Fruit fly (Drosophila melanogaster) whole organism, embryonic: Measurements from ENCODE around the gene fz.

Source experiments
- Abd-B ChIP-seq: fragments of 200-800 bp; sonication (Bioruptor generic); optimal IDR thresholded peaks from 2 replicates; lab custom pipeline; 2018; ENCODE audit warnings: missing biosample characterization, mild to moderate bottlenecking, missing genetic modification characterization, moderate library complexity
- Bgb ChIP-seq: fragments of 200-800 bp; sonication (Bioruptor generic); IDR thresholded peaks from 2 replicates; pipeline ENCODE4 v1.3.6; 2022; ENCODE audit warnings: missing biosample characterization, missing genetic modification characterization; ENCODE audit not compliant: partially characterized antibody
- CG10462 ChIP-seq: fragments of 200-800 bp; sonication (Bioruptor generic); optimal IDR thresholded peaks from 2 replicates; lab custom pipeline; 2016; ENCODE audit warnings: missing biosample characterization, missing genetic modification characterization
- CG10959 ChIP-seq: fragments of 200-800 bp; sonication (Bioruptor generic); IDR thresholded peaks from 2 replicates; pipeline ENCODE4 v1.3.6; 2022; ENCODE audit warnings: missing biosample characterization, missing genetic modification characterization
- CG11398 ChIP-seq: fragments of 200-800 bp; sonication (Bioruptor generic); optimal IDR thresholded peaks from 2 replicates; lab custom pipeline; 2016; ENCODE audit warnings: missing biosample characterization, missing genetic modification characterization
- CG14710 ChIP-seq: fragments of 200-800 bp; sonication (Bioruptor generic); optimal IDR thresholded peaks from 3 replicates; lab custom pipeline; 2019; ENCODE audit warnings: missing biosample characterization, mild to moderate bottlenecking, missing genetic modification characterization, moderate library complexity
- CG15269 ChIP-seq: fragments of 200-800 bp; sonication (Bioruptor generic); optimal IDR thresholded peaks from 2 replicates; lab custom pipeline; 2018; ENCODE audit warnings: missing biosample characterization, mild to moderate bottlenecking, missing genetic modification characterization, moderate library complexity
- CG15479 ChIP-seq: fragments of 200-800 bp; sonication (Bioruptor generic); optimal IDR thresholded peaks from 3 replicates; lab custom pipeline; 2019; ENCODE audit warnings: missing biosample characterization, mild to moderate bottlenecking, missing genetic modification characterization, moderate library complexity
- CG16779 ChIP-seq: fragments of 200-800 bp; sonication (Bioruptor generic); IDR thresholded peaks from 2 replicates; pipeline ENCODE4 v1.3.6; 2022; ENCODE audit warnings: missing biosample characterization, missing genetic modification characterization
- CG16863 ChIP-seq: fragments of 200-800 bp; sonication (Bioruptor generic); optimal IDR thresholded peaks from 3 replicates; lab custom pipeline; 2016; ENCODE audit warnings: missing biosample characterization, missing genetic modification characterization
- CG17912 ChIP-seq: fragments of 200-800 bp; sonication (Bioruptor generic); optimal IDR thresholded peaks from 2 replicates; lab custom pipeline; 2018; ENCODE audit warnings: missing biosample characterization, mild to moderate bottlenecking, missing genetic modification characterization
- CG18011 ChIP-seq: fragments of 200-800 bp; sonication (Bioruptor generic); optimal IDR thresholded peaks from 2 replicates; lab custom pipeline; 2017; ENCODE audit warnings: missing biosample characterization, missing genetic modification characterization, mild to moderate bottlenecking, moderate library complexity, missing genotype
- CG18476 ChIP-seq: fragments of 200-800 bp; sonication (Bioruptor generic); optimal IDR thresholded peaks from 2 replicates; lab custom pipeline; 2016; ENCODE audit warnings: missing biosample characterization, mild to moderate bottlenecking, missing genetic modification characterization
- CG2116 ChIP-seq: fragments of 200-800 bp; sonication (Bioruptor generic); optimal IDR thresholded peaks from 3 replicates; lab custom pipeline; 2018; ENCODE audit warnings: missing biosample characterization, mild to moderate bottlenecking, missing genetic modification characterization
- CG2199 ChIP-seq: fragments of 200-800 bp; sonication (Bioruptor generic); IDR thresholded peaks from 3 replicates; pipeline ENCODE4 v1.3.6; 2022; ENCODE audit warnings: missing biosample characterization, missing genetic modification characterization
- CG32532 ChIP-seq: fragments of 200-800 bp; sonication (Bioruptor generic); IDR thresholded peaks from 2 replicates; pipeline ENCODE4 v1.3.6; 2022; ENCODE audit warnings: missing biosample characterization, missing genetic modification characterization
- CG3726 ChIP-seq: fragments of 200-800 bp; sonication (Bioruptor generic); IDR thresholded peaks from 3 replicates; pipeline ENCODE4, ENCODE4 v1.3.6; 2022; ENCODE audit warnings: missing biosample characterization, missing genetic modification characterization
- CG4404 ChIP-seq: fragments of 200-800 bp; sonication (Bioruptor generic); IDR thresholded peaks from 2 replicates; pipeline ENCODE4 v1.3.6; 2022; ENCODE audit warnings: missing biosample characterization, missing genetic modification characterization
- CG4424 ChIP-seq: fragments of 200-800 bp; sonication (Bioruptor generic); optimal IDR thresholded peaks from 3 replicates; lab custom pipeline; 2016; ENCODE audit warnings: missing biosample characterization, missing genetic modification characterization
- CG6854 ChIP-seq: fragments of 200-800 bp; sonication (Bioruptor generic); optimal IDR thresholded peaks from 3 replicates; lab custom pipeline; 2017; ENCODE audit warnings: missing biosample characterization, mild to moderate bottlenecking, missing genetic modification characterization
- CG7271 ChIP-seq: fragments of 200-800 bp; sonication (Bioruptor generic); optimal IDR thresholded peaks from 2 replicates; lab custom pipeline; 2018; ENCODE audit warnings: missing biosample characterization, mild to moderate bottlenecking, missing genetic modification characterization, moderate library complexity
- CrebB ChIP-seq: fragments of 200-800 bp; sonication (Bioruptor generic); optimal IDR thresholded peaks from 3 replicates; lab custom pipeline; 2018; ENCODE audit warnings: missing biosample characterization, mild to moderate bottlenecking, missing genetic modification characterization
- ERR ChIP-seq: fragments of 200-800 bp; sonication (Bioruptor generic); optimal IDR thresholded peaks from 2 replicates; lab custom pipeline; 2016; ENCODE audit warnings: missing biosample characterization, missing genetic modification characterization
- Eip74EF ChIP-seq, 2 experiments: fragments of 200-800 bp in 1 of 2; fragments of >200 bp in 1 of 2; sonication (Bioruptor generic) in 1 of 2; optimal IDR thresholded peaks; 2 replicates each; lab custom pipeline; 2017 to 2019; ENCODE audit warnings: missing biosample characterization in 2 of 2, missing genetic modification characterization in 2 of 2, mild to moderate bottlenecking in 1 of 2, moderate library complexity in 1 of 2
- Elba2 ChIP-seq: fragments of 200-800 bp; sonication (Bioruptor generic); optimal IDR thresholded peaks from 3 replicates; lab custom pipeline; 2016; ENCODE audit warnings: missing biosample characterization, missing genetic modification characterization
- Ets65A ChIP-seq: fragments of 200-800 bp; sonication (Bioruptor generic); peaks from one replicate; lab custom pipeline; 2016; ENCODE audit warnings: missing biosample characterization, missing genetic modification characterization
- HLH3B ChIP-seq: fragments of 200-800 bp; sonication (Bioruptor generic); IDR thresholded peaks from 2 replicates; pipeline ENCODE4 v1.3.6; 2022; ENCODE audit warnings: missing biosample characterization, missing genetic modification characterization
- NK7.1 ChIP-seq: fragments of 200-800 bp; sonication (Bioruptor generic); optimal IDR thresholded peaks from 3 replicates; lab custom pipeline; 2016; ENCODE audit warnings: missing biosample characterization, missing genetic modification characterization
- Ptx1 ChIP-seq: fragments of 200-800 bp; sonication (Bioruptor generic); IDR thresholded peaks from 2 replicates; pipeline ENCODE4 v1.3.6; 2022; ENCODE audit warnings: missing biosample characterization, missing genetic modification characterization
- amos ChIP-seq: fragments of 200-800 bp; sonication (Bioruptor generic); IDR thresholded peaks from 2 replicates; pipeline ENCODE4 v1.3.6; 2022; ENCODE audit warnings: missing biosample characterization, missing genetic modification characterization; ENCODE audit not compliant: partially characterized antibody
- ci ChIP-seq: fragments of 200-800 bp; sonication (Bioruptor generic); IDR thresholded peaks from 3 replicates; pipeline ENCODE4 v1.3.6; 2022; ENCODE audit warnings: missing biosample characterization, missing genetic modification characterization
- croc ChIP-seq: fragments of 200-800 bp; sonication (Bioruptor generic); conservative IDR thresholded peaks from 3 replicates; pipeline ENCODE4 v1.3.6; 2022; ENCODE audit warnings: missing biosample characterization, missing genetic modification characterization
- ems ChIP-seq: fragments of 200-800 bp; sonication (Bioruptor generic); optimal IDR thresholded peaks from 3 replicates; lab custom pipeline; 2016; ENCODE audit warnings: missing biosample characterization, missing genetic modification characterization
- exex ChIP-seq: fragments of 200-800 bp; sonication (Bioruptor generic); optimal IDR thresholded peaks from 4 replicates; lab custom pipeline; 2018; ENCODE audit warnings: missing biosample characterization, mild to moderate bottlenecking, missing genetic modification characterization, moderate library complexity
- insv ChIP-seq, 2 experiments: fragments of 200-800 bp; sonication (Bioruptor generic); optimal IDR thresholded peaks; 3 replicates each; lab custom pipeline; 2016 to 2018; ENCODE audit warnings: missing biosample characterization in 2 of 2, missing genetic modification characterization in 2 of 2
- jigr1 ChIP-seq: fragments of 200-800 bp; sonication (Bioruptor generic); IDR thresholded peaks from 3 replicates; pipeline ENCODE4 v1.3.6; 2022; ENCODE audit warnings: missing biosample characterization, missing genetic modification characterization
- mam ChIP-seq: fragments of 200-800 bp; sonication (Bioruptor generic); optimal IDR thresholded peaks from 3 replicates; lab custom pipeline; 2016; ENCODE audit warnings: missing biosample characterization, missing genetic modification characterization
- oc ChIP-seq: fragments of 200-800 bp; sonication (Bioruptor generic); optimal IDR thresholded peaks from 2 replicates; lab custom pipeline; 2018; ENCODE audit warnings: missing biosample characterization, mild to moderate bottlenecking, missing genetic modification characterization, moderate library complexity
- scrt ChIP-seq: fragments of 200-800 bp; sonication (Bioruptor generic); optimal IDR thresholded peaks from 2 replicates; lab custom pipeline; 2018; ENCODE audit warnings: missing biosample characterization, mild to moderate bottlenecking, missing genetic modification characterization, moderate library complexity
- sima ChIP-seq: fragments of 200-800 bp; sonication (Bioruptor generic); optimal IDR thresholded peaks from 2 replicates; lab custom pipeline; 2016; ENCODE audit warnings: missing biosample characterization, missing genetic modification characterization
- stwl ChIP-seq: fragments of 200-800 bp; sonication (Bioruptor generic); optimal IDR thresholded peaks from 3 replicates; lab custom pipeline; 2018; ENCODE audit warnings: missing biosample characterization, mild to moderate bottlenecking, missing genetic modification characterization, moderate library complexity
- trem ChIP-seq: fragments of 200-800 bp; optimal IDR thresholded peaks from 3 replicates; lab custom pipeline; 2019; ENCODE audit warnings: missing biosample characterization, mild to moderate bottlenecking, missing genetic modification characterization, moderate library complexity
- unc-4 ChIP-seq: fragments of 200-800 bp; sonication (Bioruptor generic); IDR thresholded peaks from 2 replicates; pipeline ENCODE4 v1.3.6; 2022; ENCODE audit warnings: missing biosample characterization, missing genetic modification characterization; ENCODE audit not compliant: partially characterized antibody
- vnd ChIP-seq: fragments of 200-800 bp; sonication (Bioruptor generic); IDR thresholded peaks from 3 replicates; pipeline ENCODE4 v1.3.6; 2022; ENCODE audit warnings: missing biosample characterization, missing genetic modification characterization; ENCODE audit not compliant: partially characterized antibody
- zen ChIP-seq: fragments of 200-800 bp; sonication (Bioruptor generic); optimal IDR thresholded peaks from 3 replicates; lab custom pipeline; 2018; ENCODE audit warnings: missing biosample characterization, mild to moderate bottlenecking, missing genetic modification characterization, moderate library complexity

fz gene

DNA sequence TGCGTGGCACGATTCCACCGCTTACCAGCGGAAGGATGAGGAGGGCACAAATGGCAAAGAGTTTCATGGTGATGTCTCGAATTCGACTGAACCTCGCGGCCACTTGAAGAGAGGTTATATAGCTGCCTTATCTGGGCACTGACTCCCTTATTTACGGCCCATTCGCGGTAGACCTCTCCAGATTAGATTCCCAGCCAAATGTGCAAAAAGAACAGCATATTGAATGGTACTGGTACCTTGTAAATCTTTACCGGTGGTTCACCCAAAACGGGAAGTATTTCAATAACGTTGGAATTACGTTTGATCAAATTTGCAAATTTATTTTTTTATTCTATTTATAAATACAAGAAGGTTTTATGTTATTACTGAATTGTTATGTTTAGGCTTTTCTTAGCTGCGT is 128.5 kb downstream of the fz start, which contains the start of gene CG3868:
Gene CG3868, minus strand, starts transcription at position 94 of the 400 bp plus-strand sequence.
- TF ChIP-seq sima (GFP tag; lab: Kevin White, UChicago), result no peak
- no peak for TF ChIP-seq CG18011 (GFP tag; lab: Kevin White, UChicago)
- no peak for TF ChIP-seq Eip74EF (GFP tag; optimal IDR thresholded peaks at IDR 0.05; lab: Kevin White, UChicago)
- TF ChIP-seq vnd (GFP tag; lab: Robert Waterston, UW), result no peak
- peak; percentile 18 for TF ChIP-seq exex (tag; lab: Kevin White, UChicago)
- 0 out of 3 replicates have a peak, but pooled peaks have one; percentile 66 for TF ChIP-seq CG2199

DNA sequence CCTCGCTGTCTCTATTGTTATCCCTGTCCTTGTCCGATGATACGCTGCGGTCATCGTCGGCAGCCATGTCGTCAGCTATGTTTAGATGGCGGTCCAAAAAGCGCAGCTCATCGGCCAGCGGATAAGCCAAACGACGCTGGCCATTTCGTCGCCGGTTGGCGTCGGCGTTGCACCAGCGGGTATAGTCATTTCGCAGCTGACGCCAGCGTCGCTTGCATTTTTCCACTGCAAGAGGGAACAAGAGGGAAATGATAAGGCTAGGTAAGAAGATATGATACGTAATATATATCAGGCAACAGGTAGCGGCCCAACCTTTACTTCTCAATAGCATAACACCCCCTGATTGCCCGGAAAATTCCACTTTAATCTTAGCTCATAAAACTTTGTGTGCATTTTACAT is 132.5 kb downstream of the fz start:
- TF ChIP-seq CG10462, result no peak
- no peak for TF ChIP-seq ci (GFP tag; lab: Robert Waterston, UW)
- no peak for TF ChIP-seq ERR (GFP tag; lab: Kevin White, UChicago)
- no peak for TF ChIP-seq jigr1 (GFP tag; lab: Robert Waterston, UW)
- 0 out of 3 replicates have a peak, but pooled peaks have one; percentile 51 for TF ChIP-seq CG3726 (GFP tag; lab: Robert Waterston, UW)
- TF ChIP-seq CG15479 (GFP tag; lab: Kevin White, UChicago), result peak; percentile 89
- TF ChIP-seq zen (tag; lab: Kevin White, UChicago), result peak; percentile 7
- no peak for TF ChIP-seq CrebB (tag; lab: Kevin White, UChicago)
- peak; percentile 34 for TF ChIP-seq Ets65A (GFP tag; lab: Kevin White, UChicago)

DNA sequence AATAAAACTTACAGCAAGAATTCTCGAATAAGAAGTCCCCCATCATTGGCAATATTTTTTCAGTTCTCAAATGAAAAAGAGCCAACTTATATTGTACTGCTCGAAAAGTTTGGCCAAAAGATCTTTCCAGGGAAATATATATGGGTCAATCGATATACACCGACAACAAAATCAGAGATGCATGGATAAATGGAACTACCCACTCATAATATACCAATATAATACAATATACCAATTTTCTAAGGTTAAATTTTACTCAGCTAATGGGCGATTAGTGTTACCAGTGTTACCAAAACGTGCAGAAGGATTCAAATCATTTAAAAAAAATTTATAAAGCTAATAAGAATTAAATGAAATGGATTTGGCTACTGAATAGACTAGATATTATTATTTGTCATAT is 134.6 kb downstream of the fz start:
- no peak for TF ChIP-seq Bgb (GFP tag; lab: Robert Waterston, UW)
- peak; percentile 65 for TF ChIP-seq zen (tag; lab: Kevin White, UChicago)
- peak in 1 of 2 experiments; percentile 72 for TF ChIP-seq insv (GFP tag; optimal IDR thresholded peaks at IDR 0.05; lab: Kevin White, UChicago)
- no peak for TF ChIP-seq CG15269 (tag; lab: Kevin White, UChicago)
- TF ChIP-seq trem (tag; lab: Kevin White, UChicago), result peak; percentile 96
- no peak for TF ChIP-seq CG14710
- no peak for TF ChIP-seq CG32532
- TF ChIP-seq stwl (tag; lab: Kevin White, UChicago), result peak; percentile 99
- TF ChIP-seq CG7271 (tag; lab: Kevin White, UChicago), result peak; percentile 4
- TF ChIP-seq ems (GFP tag; lab: Kevin White, UChicago), result no peak
- peak; percentile 94 for TF ChIP-seq CG2116
- TF ChIP-seq CG4424 (GFP tag; lab: Kevin White, UChicago), result no peak
- peak; percentile 66 for TF ChIP-seq Elba2 (GFP tag; lab: Kevin White, UChicago)

dm6 chr3L:14409419-14410145 is 135.4 kb downstream of the fz start, which contains the start of gene stwl:
Gene stwl (minus strand): TSS chr3L:14409939.
- no peak; the same call in 2 of the 3 replicates for TF ChIP-seq croc
- peak; percentile 59 for TF ChIP-seq Abd-B
- peak; percentile 72 for TF ChIP-seq unc-4 (GFP tag; lab: Robert Waterston, UW)
- no peak for TF ChIP-seq CG16779 (GFP tag; lab: Robert Waterston, UW)
- no peak for TF ChIP-seq CG11398 (GFP tag; lab: Kevin White, UChicago)
- TF ChIP-seq CG17912 (GFP tag; lab: Kevin White, UChicago), result no peak
- peak; percentile 46; the same call in 1 of the 2 replicates for TF ChIP-seq CG10959 (GFP tag; lab: Robert Waterston, UW)
- no peak for TF ChIP-seq CG18476
- peak; percentile 25 for TF ChIP-seq NK7.1 (GFP tag; lab: Kevin White, UChicago)
- TF ChIP-seq CG6854 (GFP tag; lab: Kevin White, UChicago), result peak; percentile 16
- no peak for TF ChIP-seq oc (tag; lab: Kevin White, UChicago)
- peak; percentile 51; the same call in 1 of the 2 replicates for TF ChIP-seq HLH3B (GFP tag; lab: Robert Waterston, UW)
- peak; percentile 74 for TF ChIP-seq mam (GFP tag; lab: Kevin White, UChicago)
- peak; percentile 82 for TF ChIP-seq scrt (GFP tag; lab: Kevin White, UChicago)
- peak; percentile 59 for TF ChIP-seq Ptx1 (GFP tag; lab: Robert Waterston, UW)
- TF ChIP-seq CG4404 (GFP tag; lab: Robert Waterston, UW), result peak; percentile 57
- peak; percentile 86 for TF ChIP-seq amos (GFP tag; lab: Robert Waterston, UW)
- TF ChIP-seq CG16863 (GFP tag; lab: Kevin White, UChicago), result peak; percentile 15
